Fruit fly (Drosophila melanogaster) Kc167 (cell line): ENCODE measurements around the gene CG32436.

Experiments used
- Myc ChIP-seq: fragments of >200 bp; optimal IDR thresholded peaks from 2 replicates; lab custom pipeline; 2017; ENCODE audit warnings: missing external identifiers
- Sin3A ChIP-seq: fragments of >200 bp; optimal IDR thresholded peaks from 2 replicates; lab custom pipeline; 2018; ENCODE audit warnings: missing external identifiers
- h ChIP-seq: fragments of >200 bp; optimal IDR thresholded peaks from 3 replicates; lab custom pipeline; 2018; ENCODE audit warnings: missing external identifiers
- insv ChIP-seq: fragments of >200 bp; optimal IDR thresholded peaks from 3 replicates; lab custom pipeline; 2018; ENCODE audit warnings: missing external identifiers
- psq ChIP-seq: fragments of >200 bp; optimal IDR thresholded peaks from 2 replicates; lab custom pipeline; 2017; ENCODE audit warnings: missing external identifiers
- ttk ChIP-seq: sonication (Bioruptor generic); optimal IDR thresholded peaks from 2 replicates; lab custom pipeline; 2017; ENCODE audit warnings: missing external identifiers

The CG32436 gene

DNA sequence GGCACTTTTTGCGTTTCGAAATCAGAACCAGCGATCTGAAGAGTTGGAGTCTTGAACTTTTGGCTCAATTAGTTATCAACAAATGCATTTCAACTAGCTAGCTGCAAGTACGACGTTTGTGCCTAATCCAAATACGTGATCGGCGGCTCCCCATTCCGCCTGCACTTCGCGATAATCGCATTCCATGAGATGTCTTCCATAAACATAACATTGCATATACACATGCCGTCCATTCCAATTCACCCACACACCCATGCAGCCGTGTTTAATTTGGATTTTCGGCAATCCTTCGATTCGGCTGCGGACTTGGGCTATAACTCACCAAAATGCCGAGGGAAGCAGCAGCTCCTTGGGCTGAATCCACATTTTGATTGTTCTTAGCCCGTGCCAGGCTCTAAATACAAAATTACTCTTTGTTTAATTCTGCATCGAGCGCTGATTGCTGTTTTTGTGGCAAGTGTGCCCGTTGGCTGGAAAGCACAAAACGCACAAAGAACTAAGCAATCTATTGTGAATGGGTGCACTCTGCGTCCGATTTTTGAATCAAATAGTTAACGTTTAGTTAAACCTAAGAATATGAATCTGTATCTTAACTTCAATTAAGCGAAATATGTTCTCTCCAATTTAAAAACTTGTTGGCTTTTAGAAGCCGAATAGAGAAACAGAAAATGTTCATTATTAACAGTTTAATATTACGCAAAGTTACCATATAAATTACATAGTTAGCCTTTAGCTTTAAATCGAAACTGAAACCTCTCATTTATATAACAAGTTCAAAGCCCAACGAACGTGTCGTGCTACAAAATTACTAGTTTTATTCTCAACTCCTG, at the start of gene CG32436, which contains the start of gene Tbc1d8-9:
TSS of gene CG32436 (plus strand) at position 780 of the 830 bp plus-strand sequence.
TSS of gene Tbc1d8-9 (minus strand) at position 463 of the 830 bp plus-strand sequence.
- TF ChIP-seq insv (lab: Kevin White, UChicago) (no peak), ttk (lab: Kevin White, UChicago) (no peak), psq (lab: Kevin White, UChicago) (no peak), Myc (lab: Kevin White, UChicago) (no peak), h (lab: Kevin White, UChicago) (no peak), Sin3A (lab: Kevin White, UChicago) (no peak)

- TF ChIP-seq Myc (lab: Kevin White, UChicago) (no peak), Sin3A (lab: Kevin White, UChicago) (no peak), ttk (lab: Kevin White, UChicago) (no peak), h (lab: Kevin White, UChicago) (no peak), insv (lab: Kevin White, UChicago) (no peak), psq (lab: Kevin White, UChicago) (no peak)
Measured at dm6 chr3L:21294202-21294601, 49.6 kb upstream of the CG32436 start, which contains the start of gene Cpr78Cb. TSS of gene Cpr78Cb (plus strand) at chr3L:21294492.

dm6 chr3L:21297703-21298102, 46.1 kb upstream of the CG32436 start, which contains the start of gene Edg78E:
TSS of gene Edg78E (minus strand) at chr3L:21297803.
- TF ChIP-seq psq (lab: Kevin White, UChicago), result no peak
- TF ChIP-seq Sin3A (lab: Kevin White, UChicago), result no peak

dm6 chr3L:21298375-21298774, 45.5 kb upstream of the CG32436 start, which contains the start of gene CG43702:
TSS of gene CG43702 (plus strand) at chr3L:21298675.
- no peak for TF ChIP-seq h (lab: Kevin White, UChicago)
- no peak for TF ChIP-seq ttk (lab: Kevin White, UChicago)
- no peak for TF ChIP-seq Myc (lab: Kevin White, UChicago)
- TF ChIP-seq Sin3A (lab: Kevin White, UChicago), result no peak
- TF ChIP-seq insv (lab: Kevin White, UChicago), result no peak
- TF ChIP-seq psq (lab: Kevin White, UChicago), result no peak

DNA sequence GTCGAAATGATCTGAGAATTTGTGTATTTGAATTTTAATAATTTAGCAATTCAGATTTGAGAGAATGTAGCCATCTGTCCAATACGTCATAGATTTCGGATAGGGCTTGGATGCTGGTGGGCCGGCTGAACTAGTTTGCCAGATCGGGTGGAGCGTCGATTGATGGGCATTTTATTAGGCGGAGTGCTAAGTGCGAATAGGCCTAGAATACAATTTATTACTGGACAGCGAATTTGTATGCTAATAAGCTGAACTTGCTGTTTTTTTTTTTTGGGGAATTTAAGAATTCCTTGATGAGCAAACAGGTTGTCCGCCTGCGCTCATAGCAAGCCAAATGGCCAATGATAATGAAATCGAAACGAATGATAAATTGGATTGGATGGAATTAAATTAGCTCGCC, 44.6 kb upstream of the CG32436 start:
- TF ChIP-seq psq (lab: Kevin White, UChicago) (no peak), ttk (lab: Kevin White, UChicago) (no peak), Sin3A (lab: Kevin White, UChicago) (no peak), insv (lab: Kevin White, UChicago) (no peak), h (lab: Kevin White, UChicago) (no peak), Myc (lab: Kevin White, UChicago) (no peak)

DNA sequence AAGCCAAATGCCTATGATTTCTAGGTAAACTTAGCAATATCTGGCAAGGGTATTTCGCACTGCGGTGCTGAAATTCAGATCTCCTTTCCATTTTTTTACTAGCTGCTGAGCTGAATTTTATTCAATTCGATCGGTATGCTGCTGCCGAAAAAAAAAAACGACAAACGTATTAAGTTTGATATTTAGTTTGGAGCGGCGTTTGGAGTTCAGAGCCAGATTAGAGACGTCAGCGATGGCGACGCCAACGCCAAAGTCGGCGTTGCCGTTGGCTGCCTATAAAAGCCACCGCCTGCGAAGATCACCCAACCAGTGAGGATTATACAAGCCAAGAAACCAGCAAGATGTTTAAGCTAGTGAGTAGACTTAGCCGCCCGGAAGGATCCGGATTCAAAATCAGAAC, 43.6 kb upstream of the CG32436 start, which contains the start of gene Cpr78Cc:
TSS of gene Cpr78Cc (plus strand) at position 301 of the 400 bp plus-strand sequence.
- TF ChIP-seq h (lab: Kevin White, UChicago) (no peak), psq (lab: Kevin White, UChicago) (no peak), ttk (lab: Kevin White, UChicago) (no peak), Sin3A (lab: Kevin White, UChicago) (no peak), Myc (lab: Kevin White, UChicago) (no peak), insv (lab: Kevin White, UChicago) (no peak)

DNA sequence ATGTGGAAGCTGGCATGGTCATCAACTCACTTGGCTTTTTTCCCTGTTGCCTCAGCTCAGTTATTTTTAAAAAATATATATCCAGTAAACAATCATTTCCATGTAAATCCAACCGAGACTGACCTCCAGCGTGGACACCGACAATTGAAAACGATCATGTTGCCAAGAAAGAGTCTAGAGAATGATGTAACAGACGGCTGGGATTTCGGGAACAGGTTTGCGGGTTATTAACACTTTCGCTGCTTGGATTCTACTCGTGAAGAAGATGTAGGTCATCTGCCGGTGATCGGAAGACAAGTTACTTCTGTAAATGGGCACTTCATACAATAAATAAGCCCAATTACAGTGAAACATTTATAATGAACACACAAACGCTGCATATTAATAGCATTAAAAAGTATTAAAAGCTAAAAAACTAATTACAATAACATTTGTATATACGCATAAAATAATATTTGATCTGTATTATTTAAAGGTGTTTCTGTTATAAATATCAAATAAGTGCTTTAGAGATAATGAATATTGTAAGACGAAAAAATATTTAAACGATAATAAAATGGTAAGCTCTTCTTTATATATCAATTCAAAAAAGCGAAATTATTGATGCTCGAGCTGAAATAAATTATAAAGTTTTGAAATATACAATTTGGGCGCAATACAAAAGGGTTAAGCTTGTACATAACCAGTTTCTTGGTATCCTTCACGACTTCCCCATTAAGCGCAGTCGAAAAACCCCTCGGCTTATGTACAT, 41.9 kb upstream of the CG32436 start:
- no peak for TF ChIP-seq Sin3A (lab: Kevin White, UChicago)
- no peak for TF ChIP-seq Myc (lab: Kevin White, UChicago)
- no peak for TF ChIP-seq h (lab: Kevin White, UChicago)
- no peak for TF ChIP-seq ttk (lab: Kevin White, UChicago)
- no peak for TF ChIP-seq psq (lab: Kevin White, UChicago)
- no peak for TF ChIP-seq insv (lab: Kevin White, UChicago)

DNA sequence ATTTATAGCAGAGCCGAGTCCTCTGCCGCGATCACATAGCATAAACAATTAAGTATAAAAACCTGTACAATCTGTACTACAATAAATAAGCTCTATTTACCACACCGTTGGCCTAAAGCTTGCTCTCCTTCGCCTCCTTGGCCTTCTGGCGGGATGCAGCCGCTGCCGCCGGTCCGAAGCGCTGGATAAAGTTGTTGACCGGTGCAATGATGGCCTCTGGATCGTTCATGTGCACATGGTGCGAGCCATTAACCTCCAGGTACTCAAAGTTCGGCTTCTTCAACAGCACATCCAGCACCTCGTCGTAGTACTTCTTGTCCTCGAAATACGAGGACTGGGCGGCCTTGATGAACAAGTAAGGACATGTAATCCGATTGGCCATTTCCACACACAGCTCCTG, 41.3 kb upstream of the CG32436 start:
- TF ChIP-seq insv (lab: Kevin White, UChicago), result no peak
- no peak for TF ChIP-seq psq (lab: Kevin White, UChicago)
- TF ChIP-seq h (lab: Kevin White, UChicago), result no peak
- no peak for TF ChIP-seq ttk (lab: Kevin White, UChicago)
- no peak for TF ChIP-seq Sin3A (lab: Kevin White, UChicago)
- TF ChIP-seq Myc (lab: Kevin White, UChicago), result no peak

DNA sequence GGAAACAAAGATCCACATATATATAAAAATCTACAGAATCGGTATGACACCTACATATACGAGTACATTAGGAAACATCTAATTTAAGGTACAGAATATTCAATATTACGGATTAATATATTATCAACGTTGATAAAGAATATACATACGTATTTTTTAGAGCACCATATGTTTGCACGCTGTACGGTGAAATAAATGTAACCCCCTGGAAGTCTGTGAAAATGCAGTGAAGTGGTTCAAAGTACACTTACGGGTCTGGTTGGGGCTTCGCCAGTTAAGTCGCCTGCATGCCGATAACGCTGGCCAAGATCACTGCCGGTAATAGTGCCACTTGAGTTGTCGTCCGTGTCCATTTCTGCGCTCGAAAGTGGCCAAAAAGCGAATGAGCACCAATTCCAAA, 40.2 kb upstream of the CG32436 start:
- no peak for TF ChIP-seq h (lab: Kevin White, UChicago)
- no peak for TF ChIP-seq ttk (lab: Kevin White, UChicago)

- TF ChIP-seq insv (lab: Kevin White, UChicago) (no peak), Myc (lab: Kevin White, UChicago) (no peak), ttk (lab: Kevin White, UChicago) (no peak), Sin3A (lab: Kevin White, UChicago) (no peak), h (lab: Kevin White, UChicago) (no peak), psq (lab: Kevin White, UChicago) (no peak)
Measured at dm6 chr3L:21304400-21304799, 39.4 kb upstream of the CG32436 start, which contains the start of the genes CG11309 and CG7632. TSS of gene CG11309 (minus strand) at chr3L:21304658. TSS of gene CG7632 (plus strand) at chr3L:21304697.
